Worm (Caenorhabditis elegans) whole organism, midembryonic: Measurements from ENCODE around the gene wdr-48.

Experiments used
- T22C8.4 ChIP-seq: fragments of 200-800 bp; sonication (Bioruptor generic); IDR thresholded peaks from 2 replicates; pipeline ENCODE4 v1.3.6; 2022; ENCODE audit warnings: missing genetic modification characterization, missing compliant biosample characterization
- cog-1 ChIP-seq: sonication (generic microtip); optimal IDR thresholded peaks from 2 replicates; lab custom pipeline; 2016; ENCODE audit warnings: missing genetic modification characterization, missing compliant biosample characterization
- flt-1 ChIP-seq: fragments of 200-800 bp; sonication (Bioruptor generic); IDR thresholded peaks from 2 replicates; pipeline ENCODE4 v1.3.6; 2022; ENCODE audit warnings: missing genetic modification characterization, missing compliant biosample characterization
- klf-2 ChIP-seq: fragments of 200-800 bp; sonication (Bioruptor generic); conservative IDR thresholded peaks from 2 replicates; pipeline ENCODE4 v1.3.6; 2022; ENCODE audit warnings: missing genetic modification reagents, missing genetic modification characterization, missing compliant biosample characterization
- med-1 ChIP-seq: sonication (generic microtip); optimal IDR thresholded peaks from 2 replicates; lab custom pipeline; 2017; ENCODE audit warnings: missing genetic modification characterization, mild to moderate bottlenecking, missing compliant biosample characterization, antibody characterized with exemption, missing genetic modification reagents; ENCODE audit not compliant: insufficient read depth
- ref-1 ChIP-seq: fragments of 200-800 bp; sonication (Bioruptor generic); conservative IDR thresholded peaks from 2 replicates; pipeline ENCODE4 v1.3.6; 2022; ENCODE audit warnings: missing genetic modification reagents, missing genetic modification characterization, missing compliant biosample characterization
- ztf-23 ChIP-seq: fragments of 200-800 bp; sonication (Bioruptor generic); IDR thresholded peaks from 2 replicates; pipeline ENCODE4 v1.3.6; 2022; ENCODE audit warnings: missing genetic modification reagents, missing genetic modification characterization, missing compliant biosample characterization
- ztf-29 ChIP-seq: fragments of 200-800 bp; sonication (Bioruptor generic); IDR thresholded peaks from 2 replicates; pipeline ENCODE4 v1.3.6; 2022; ENCODE audit warnings: missing genetic modification reagents, missing genetic modification characterization, missing compliant biosample characterization

- TF ChIP-seq ztf-29 (peak; percentile 96), ref-1 (GFP tag; lab: Robert Waterston, UW) (peak; percentile 97), T22C8.4 (GFP tag; lab: Robert Waterston, UW) (peak; percentile 92), flt-1 (peak; percentile 98), cog-1 (peak; percentile 89), med-1 (GFP tag; lab: Kevin White, UChicago) (peak; percentile 100), ztf-23 (GFP tag; lab: Robert Waterston, UW) (peak; percentile 98), klf-2 (GFP tag; lab: Robert Waterston, UW) (peak; percentile 97)
Measured at ce11 chrIII:4568455-4568854, 10.2 kb upstream of the wdr-48 start, which contains the start of gene idhg-1.
